Fruit fly (Drosophila melanogaster) Kc167 (cell line): ENCODE results near the gene Mo25.

ENCODE experiments used
- Myc ChIP-seq: fragments of >200 bp; optimal IDR thresholded peaks from 2 replicates; lab custom pipeline; 2017; ENCODE audit warnings: missing external identifiers
- Sin3A ChIP-seq: fragments of >200 bp; optimal IDR thresholded peaks from 2 replicates; lab custom pipeline; 2018; ENCODE audit warnings: missing external identifiers
- h ChIP-seq: fragments of >200 bp; optimal IDR thresholded peaks from 3 replicates; lab custom pipeline; 2018; ENCODE audit warnings: missing external identifiers
- insv ChIP-seq: fragments of >200 bp; optimal IDR thresholded peaks from 3 replicates; lab custom pipeline; 2018; ENCODE audit warnings: missing external identifiers
- psq ChIP-seq: fragments of >200 bp; optimal IDR thresholded peaks from 2 replicates; lab custom pipeline; 2017; ENCODE audit warnings: missing external identifiers
- ttk ChIP-seq: sonication (Bioruptor generic); optimal IDR thresholded peaks from 2 replicates; lab custom pipeline; 2017; ENCODE audit warnings: missing external identifiers

The Mo25 gene

dm6 chr3L:16615132-16615709, at the start of gene Mo25:
Gene Mo25, minus strand, starts transcription at chr3L:16615472.
- no peak for TF ChIP-seq Sin3A (lab: Kevin White, UChicago)
- TF ChIP-seq Myc (lab: Kevin White, UChicago), result no peak
- no peak for TF ChIP-seq psq
- no peak for TF ChIP-seq insv (lab: Kevin White, UChicago)
- no peak for TF ChIP-seq ttk
- no peak for TF ChIP-seq h (lab: Kevin White, UChicago)

- TF ChIP-seq Sin3A (lab: Kevin White, UChicago), result no peak
- no peak for TF ChIP-seq ttk
- no peak for TF ChIP-seq Myc (lab: Kevin White, UChicago)
- no peak for TF ChIP-seq insv (lab: Kevin White, UChicago)
- TF ChIP-seq psq, result no peak
- no peak for TF ChIP-seq h (lab: Kevin White, UChicago)
Measured at dm6 chr3L:16664146-16664722, 49.0 kb upstream of the Mo25 start.

- TF ChIP-seq Sin3A (lab: Kevin White, UChicago) (no peak), psq (no peak), Myc (lab: Kevin White, UChicago) (no peak)
Measured at dm6 chr3L:16661167-16662109, 46.2 kb upstream of the Mo25 start, which contains the start of gene Baldspot. Gene Baldspot, minus strand, starts transcription at chr3L:16661615.

- TF ChIP-seq Myc (lab: Kevin White, UChicago) (no peak), ttk (no peak), psq (no peak), h (lab: Kevin White, UChicago) (no peak), Sin3A (lab: Kevin White, UChicago) (no peak), insv (lab: Kevin White, UChicago) (no peak)
Measured at dm6 chr3L:16659959-16660870, 44.9 kb upstream of the Mo25 start.

dm6 chr3L:16659099-16659498, 43.8 kb upstream of the Mo25 start:
- TF ChIP-seq psq (no peak), insv (lab: Kevin White, UChicago) (no peak), ttk (no peak), Sin3A (lab: Kevin White, UChicago) (no peak), Myc (lab: Kevin White, UChicago) (no peak), h (lab: Kevin White, UChicago) (no peak)

dm6 chr3L:16657014-16657413, 41.7 kb upstream of the Mo25 start:
- TF ChIP-seq insv (lab: Kevin White, UChicago) (no peak), psq (no peak), Sin3A (lab: Kevin White, UChicago) (no peak), Myc (lab: Kevin White, UChicago) (no peak), h (lab: Kevin White, UChicago) (no peak), ttk (no peak)

dm6 chr3L:16653679-16654078, 38.4 kb upstream of the Mo25 start:
- TF ChIP-seq ttk, result no peak

dm6 chr3L:16652531-16652930, 37.3 kb upstream of the Mo25 start:
- TF ChIP-seq psq, result no peak
- TF ChIP-seq Myc (lab: Kevin White, UChicago), result no peak
- TF ChIP-seq insv (lab: Kevin White, UChicago), result no peak
- no peak for TF ChIP-seq ttk
- no peak for TF ChIP-seq Sin3A (lab: Kevin White, UChicago)
- no peak for TF ChIP-seq h (lab: Kevin White, UChicago)

dm6 chr3L:16651127-16651526, 35.9 kb upstream of the Mo25 start:
- TF ChIP-seq psq (no peak), Sin3A (lab: Kevin White, UChicago) (no peak), ttk (no peak), h (lab: Kevin White, UChicago) (no peak), insv (lab: Kevin White, UChicago) (no peak), Myc (lab: Kevin White, UChicago) (no peak)

- TF ChIP-seq ttk (no peak), h (lab: Kevin White, UChicago) (no peak), psq (no peak), Myc (lab: Kevin White, UChicago) (no peak), Sin3A (lab: Kevin White, UChicago) (no peak), insv (lab: Kevin White, UChicago) (no peak)
Measured at dm6 chr3L:16650078-16650477, 34.8 kb upstream of the Mo25 start.

dm6 chr3L:16647578-16648113, 32.4 kb upstream of the Mo25 start, which contains the start of gene Abl:
Gene Abl, minus strand, starts transcription at chr3L:16647882.
- TF ChIP-seq h (lab: Kevin White, UChicago), result no peak
- no peak for TF ChIP-seq insv (lab: Kevin White, UChicago)
- no peak for TF ChIP-seq Myc (lab: Kevin White, UChicago)
- TF ChIP-seq Sin3A (lab: Kevin White, UChicago), result no peak
- no peak for TF ChIP-seq ttk
- no peak for TF ChIP-seq psq
